Worm (Caenorhabditis elegans): ENCODE results near the gene ZK1010.12.

ZK1010.12 gene

DNA sequence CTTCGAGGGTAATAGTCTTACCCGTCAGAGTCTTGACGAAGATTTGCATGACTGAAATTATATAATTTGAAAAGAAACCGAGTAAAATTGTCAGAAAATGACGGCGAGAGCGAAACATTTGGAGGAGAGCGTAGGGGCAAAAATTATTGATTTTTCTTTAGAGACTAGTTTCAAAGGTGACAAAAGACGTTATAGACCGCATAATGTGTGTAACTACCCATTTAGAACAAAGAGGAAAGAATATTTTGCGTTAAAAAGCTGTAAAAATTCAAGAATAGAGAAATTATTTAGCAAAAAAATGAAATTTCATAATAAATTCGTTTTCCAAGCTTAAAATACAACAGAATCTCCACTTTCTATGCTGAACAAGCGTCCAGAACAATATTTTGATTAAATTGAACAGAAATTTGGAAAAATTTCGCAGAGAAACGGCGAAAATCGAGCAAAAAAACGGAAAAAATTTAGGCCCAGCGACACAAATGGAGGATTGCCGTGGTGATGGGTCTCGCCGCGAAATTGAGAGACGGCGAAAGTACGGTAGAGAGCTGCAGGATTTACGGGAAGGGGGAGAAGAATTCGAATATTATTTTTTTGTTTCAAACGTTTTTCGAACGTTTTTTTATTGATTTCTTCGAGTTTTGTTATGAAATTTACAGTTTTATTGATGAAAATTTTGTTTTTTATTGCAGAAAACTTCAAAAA lies 12.5 kb upstream of the ZK1010.12 start, which contains the start of the genes ubq-2 and frg-1 (continued):
- TF ChIP-seq mxl-3 (GFP tag; optimal IDR thresholded peaks at IDR 0.05) (no peak), ces-1 (GFP tag; optimal IDR thresholded peaks at IDR 0.05) (no peak), F26F4.8 (GFP tag; conservative IDR thresholded peaks at IDR 0.05) (no peak), nhr-48 (tag; optimal IDR thresholded peaks at IDR 0.05) (peak; percentile 1), ceh-28 (tag; optimal IDR thresholded peaks at IDR 0.05) (no peak), hlh-30 (tag; optimal IDR thresholded peaks at IDR 0.05; ENCODE audit: insufficient read depth) (peak; percentile 74), daf-12 (tag; optimal IDR thresholded peaks at IDR 0.05) (no peak), daf-19 (GFP tag; conservative IDR thresholded peaks at IDR 0.05) (no peak), Y48G9A.11 (GFP tag; IDR thresholded peaks at IDR 0.05) (no peak), nhr-102 (tag; optimal IDR thresholded peaks at IDR 0.05) (peak; percentile 77), nhr-77 (tag; optimal IDR thresholded peaks at IDR 0.05) (peak; percentile 59), jun-1 (tag; optimal IDR thresholded peaks at IDR 0.05) (no peak), lin-13 (GFP tag; optimal IDR thresholded peaks at IDR 0.05) (peak; percentile 79)

DNA sequence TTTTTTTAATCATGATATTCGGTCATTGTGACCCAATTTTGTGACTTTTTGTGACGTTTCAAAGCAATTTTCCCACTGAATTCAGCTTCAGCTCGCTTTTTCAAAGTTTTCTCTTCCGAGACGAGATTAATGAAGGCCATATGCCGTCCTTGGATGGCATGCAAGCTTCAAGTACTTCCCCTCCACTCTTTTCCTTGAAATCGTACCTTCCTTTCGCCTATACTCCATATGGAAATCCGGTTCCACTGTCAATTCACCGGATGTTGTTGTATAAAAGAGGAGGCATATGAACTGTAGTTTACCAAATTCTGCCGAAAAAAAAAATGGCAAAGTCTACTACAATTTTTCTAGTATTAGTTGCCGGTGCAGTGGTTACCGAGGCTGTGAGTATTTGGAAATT lies 10.3 kb upstream of the ZK1010.12 start, which contains the start of gene ZK1010.4:
TSS of gene ZK1010.4 (plus strand) at position 301 of the 400 bp plus-strand sequence.
- TF ChIP-seq egl-27 (tag; optimal IDR thresholded peaks at IDR 0.05): no peak
- TF ChIP-seq daf-19 (GFP tag; conservative IDR thresholded peaks at IDR 0.05): no peak
- no peak for TF ChIP-seq pqm-1 (tag; optimal IDR thresholded peaks at IDR 0.05)
- TF ChIP-seq nhr-77 (tag; optimal IDR thresholded peaks at IDR 0.05): no peak

DNA sequence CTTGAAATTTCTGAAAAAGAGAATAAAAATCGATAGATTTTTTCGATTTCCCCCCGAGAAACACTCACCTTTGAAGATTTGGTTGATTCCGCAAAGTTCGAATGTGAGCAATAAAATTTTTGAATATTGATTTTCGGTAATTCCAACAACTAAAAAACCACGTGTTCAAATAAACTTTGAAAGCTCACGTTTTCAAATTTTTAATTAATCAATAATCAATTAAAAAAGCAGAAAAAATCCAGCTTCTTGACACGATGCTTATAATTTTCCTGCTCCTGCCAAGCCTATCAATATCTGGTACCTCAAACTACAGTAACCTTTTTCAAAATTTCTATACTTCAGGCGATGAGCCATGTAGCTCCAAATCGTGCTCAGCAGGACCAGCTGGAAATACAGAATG lies 3.7 kb upstream of the ZK1010.12 start, which contains the start of gene ZK1010.5:
TSS of gene ZK1010.5 (minus strand) at position 101 of the 400 bp plus-strand sequence.
- TF ChIP-seq Y48G9A.11 (GFP tag; IDR thresholded peaks at IDR 0.05): no peak
- no peak for TF ChIP-seq F10B5.3 (tag; optimal IDR thresholded peaks at IDR 0.05)
- TF ChIP-seq daf-12 (tag; optimal IDR thresholded peaks at IDR 0.05): no peak
- no peak for TF ChIP-seq ceh-82 (tag; optimal IDR thresholded peaks at IDR 0.05)

DNA sequence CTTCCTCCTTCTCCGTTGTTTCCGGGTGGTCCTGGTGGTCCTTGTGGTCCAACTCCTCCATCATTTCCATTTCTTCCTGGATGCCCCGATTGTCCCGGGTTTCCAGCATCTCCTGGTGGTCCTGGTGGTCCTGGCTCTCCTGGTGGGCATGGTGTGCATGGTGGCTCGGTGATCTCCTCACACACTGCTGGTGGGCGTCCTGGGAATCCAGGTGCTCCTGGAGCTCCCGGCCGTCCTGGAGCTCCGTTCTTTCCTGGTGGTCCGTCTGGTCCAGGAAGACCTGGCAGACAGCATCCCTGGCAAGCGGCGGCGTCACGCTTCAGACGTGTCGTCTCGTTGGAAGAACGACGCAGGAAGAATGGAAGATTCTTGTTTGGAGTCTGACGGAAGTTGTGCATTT lies 2.0 kb downstream of the ZK1010.12 start:
- TF ChIP-seq set-16 (GFP tag; IDR thresholded peaks at IDR 0.05) (peak; percentile 97), mdt-29 (GFP tag; IDR thresholded peaks at IDR 0.05) (no peak)

- TF ChIP-seq zip-2 (tag; optimal IDR thresholded peaks at IDR 0.05) (no peak), F49E8.2 (tag; optimal IDR thresholded peaks at IDR 0.05; ENCODE audit: borderline replicate concordance) (no peak), unc-62 (GFP tag; optimal IDR thresholded peaks at IDR 0.05 in 1 of 2) (peak in 1 of 2 experiments; percentile 40), unc-62 (tag; optimal IDR thresholded peaks at IDR 0.05) (no peak)
Observed at ce11 chrIII:12993607-12994006, 2.5 kb downstream of the ZK1010.12 start, which contains the start of gene col-97. TSS of gene col-97 (minus strand) at chrIII:12993707.

DNA sequence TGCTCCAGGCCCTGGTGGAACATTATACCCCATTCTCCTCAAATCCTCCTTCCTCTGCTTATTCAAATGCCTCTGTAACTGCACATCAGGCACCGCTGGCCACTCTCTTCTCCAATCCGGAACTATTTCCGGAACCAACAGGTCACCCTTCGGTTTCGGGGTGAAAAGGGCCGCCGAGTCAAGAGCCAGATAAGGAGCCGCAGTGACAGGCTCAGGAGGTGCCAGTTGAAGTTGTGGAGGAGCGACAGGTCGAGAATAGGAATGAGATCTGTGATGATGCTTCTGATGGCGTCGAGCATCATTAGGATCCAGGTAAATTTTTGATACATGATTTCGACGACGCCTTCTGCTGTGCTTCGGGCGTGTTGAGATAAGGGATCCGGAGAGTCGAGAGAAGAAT lies 7.2 kb downstream of the ZK1010.12 start:
- no peak for TF ChIP-seq Y105C5A.15 (GFP tag; IDR thresholded peaks at IDR 0.05)
- TF ChIP-seq mdl-1 (tag; optimal IDR thresholded peaks at IDR 0.05): no peak
- TF ChIP-seq nhr-111 (GFP tag; optimal IDR thresholded peaks at IDR 0.05): no peak
- peak; percentile 20 for TF ChIP-seq aha-1 (tag)
- TF ChIP-seq lin-13 (GFP tag; optimal IDR thresholded peaks at IDR 0.05): no peak
- TF ChIP-seq duxl-1 (tag; optimal IDR thresholded peaks at IDR 0.05; ENCODE audit: poor library complexity): no peak
- TF ChIP-seq lin-38 (GFP tag; IDR thresholded peaks at IDR 0.05): no peak
- TF ChIP-seq daf-12 (tag; optimal IDR thresholded peaks at IDR 0.05): no peak
- peak; percentile 67 for TF ChIP-seq set-16 (GFP tag; IDR thresholded peaks at IDR 0.05)
- no peak for TF ChIP-seq hmg-1.1 (GFP tag; IDR thresholded peaks at IDR 0.05)
- TF ChIP-seq unc-62 (GFP tag; optimal IDR thresholded peaks at IDR 0.05 in 1 of 2): peak in 1 of 2 experiments; percentile 70
- TF ChIP-seq unc-62 (tag; optimal IDR thresholded peaks at IDR 0.05): no peak
- TF ChIP-seq snpc-4 (tag; optimal IDR thresholded peaks at IDR 0.05): no peak
- no peak for TF ChIP-seq rbr-2 (tag; optimal IDR thresholded peaks at IDR 0.05)
- 0 out of 2 replicates have a peak, but pooled peaks have one; percentile 23 for TF ChIP-seq mdt-29 (GFP tag; IDR thresholded peaks at IDR 0.05)
